Worm (Caenorhabditis elegans): Measurements from ENCODE around the gene glb-1.

- TF ChIP-seq T22C8.4 (GFP tag; IDR thresholded peaks at IDR 0.05), result no peak
- no peak for TF ChIP-seq flt-1 (GFP tag; IDR thresholded peaks at IDR 0.05)
- TF ChIP-seq cog-1 (tag; optimal IDR thresholded peaks at IDR 0.05), result no peak
- no peak for TF ChIP-seq tab-1 (GFP tag; IDR thresholded peaks at IDR 0.05)
- TF ChIP-seq ztf-23 (GFP tag; IDR thresholded peaks at IDR 0.05), result no peak
- no peak for TF ChIP-seq klf-2 (GFP tag; conservative IDR thresholded peaks at IDR 0.05)
- no peak for TF ChIP-seq med-1 (GFP tag; optimal IDR thresholded peaks at IDR 0.05; ENCODE audit: insufficient read depth)
- no peak for TF ChIP-seq ref-1 (GFP tag; conservative IDR thresholded peaks at IDR 0.05)
- no peak for TF ChIP-seq ztf-29 (GFP tag; IDR thresholded peaks at IDR 0.05)
Measured at ce11 chrIII:8944357-8944756, 21.3 kb upstream of the glb-1 start, which contains the start of gene dhrr-1.

Measured in whole organism, midembryonic.